Worm (Caenorhabditis elegans): ENCODE data around the gene srh-239.

ce11 chrV:15406928-15407327 is 38.6 kb upstream of the srh-239 start, which contains the start of gene srh-257:
- TF ChIP-seq W03F9.2 (tag; optimal IDR thresholded peaks at IDR 0.05) (no peak), dao-5 (tag; optimal IDR thresholded peaks at IDR 0.05) (no peak), him-1 (tag; optimal IDR thresholded peaks at IDR 0.05) (no peak)
